Worm (Caenorhabditis elegans) whole organism, L4/young adult: ENCODE data around the gene T26H8.5.

Source experiments
- W03F9.2 ChIP-seq: fragments of 150-350 bp; optimal IDR thresholded peaks from 2 replicates; lab custom pipeline; 2014; ENCODE audit warnings: missing biosample characterization, missing genetic modification characterization
- dao-5 ChIP-seq: sonication (generic microtip); optimal IDR thresholded peaks from 2 replicates; lab custom pipeline; 2016; ENCODE audit warnings: missing genotype, missing genetic modification characterization, moderate library complexity, missing compliant biosample characterization
- him-1 ChIP-seq: sonication (generic microtip); optimal IDR thresholded peaks from 2 replicates; lab custom pipeline; 2016; ENCODE audit warnings: missing genotype, missing genetic modification reagents, missing genetic modification characterization, missing compliant biosample characterization

DNA sequence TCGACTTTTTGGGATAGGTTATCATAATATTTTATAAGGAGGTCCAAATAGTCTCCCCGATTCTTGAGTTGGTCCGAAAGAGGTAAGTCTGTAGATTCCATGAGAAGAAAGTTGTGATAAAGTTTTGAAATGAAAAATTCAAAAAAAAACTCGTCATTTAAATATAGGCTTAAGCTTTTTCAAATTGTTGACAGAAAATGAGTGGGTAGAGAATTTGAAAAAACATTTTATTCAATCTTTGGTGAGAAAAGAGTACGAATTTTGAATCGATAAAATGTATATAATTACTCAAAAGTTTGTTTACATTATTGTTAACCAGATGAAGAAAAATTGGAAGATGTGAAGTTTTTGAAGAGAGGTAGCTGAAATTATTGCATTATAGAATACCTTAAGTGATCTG lies at the start of gene T26H8.5:
- TF ChIP-seq him-1 (tag; lab: Kevin White, UChicago) (no peak), dao-5 (tag; lab: Kevin White, UChicago) (no peak), W03F9.2 (tag; lab: Kevin White, UChicago) (no peak)
